Fruit fly (Drosophila melanogaster): ENCODE measurements around the gene Bmcp.

The Bmcp gene

DNA sequence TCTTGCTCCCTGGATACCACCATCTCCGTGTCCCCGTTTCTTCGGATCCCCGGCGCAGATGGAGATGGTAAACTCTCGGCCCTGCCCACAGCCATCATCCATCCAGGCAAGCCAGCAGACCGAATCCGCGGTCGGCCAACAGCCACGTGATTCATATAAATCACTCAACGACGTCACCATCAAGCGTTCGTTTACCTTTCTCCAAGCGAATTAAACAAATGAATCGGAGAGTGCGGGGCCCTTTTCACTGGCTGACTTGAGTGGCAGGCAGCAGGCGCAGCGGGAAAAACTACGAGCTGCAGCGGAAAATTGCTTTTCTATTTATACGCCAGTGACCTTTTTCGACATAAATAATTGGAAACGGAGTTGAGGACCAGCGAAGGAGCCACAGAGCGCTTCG lies 17.2 kb upstream of the Bmcp start:
- TF ChIP-seq vri (GFP tag; optimal IDR thresholded peaks at IDR 0.05): no peak
- TF ChIP-seq Lpt (GFP tag; optimal IDR thresholded peaks at IDR 0.05): peak; percentile 30
- TF ChIP-seq CG6163 (GFP tag; IDR thresholded peaks at IDR 0.05): no peak

DNA sequence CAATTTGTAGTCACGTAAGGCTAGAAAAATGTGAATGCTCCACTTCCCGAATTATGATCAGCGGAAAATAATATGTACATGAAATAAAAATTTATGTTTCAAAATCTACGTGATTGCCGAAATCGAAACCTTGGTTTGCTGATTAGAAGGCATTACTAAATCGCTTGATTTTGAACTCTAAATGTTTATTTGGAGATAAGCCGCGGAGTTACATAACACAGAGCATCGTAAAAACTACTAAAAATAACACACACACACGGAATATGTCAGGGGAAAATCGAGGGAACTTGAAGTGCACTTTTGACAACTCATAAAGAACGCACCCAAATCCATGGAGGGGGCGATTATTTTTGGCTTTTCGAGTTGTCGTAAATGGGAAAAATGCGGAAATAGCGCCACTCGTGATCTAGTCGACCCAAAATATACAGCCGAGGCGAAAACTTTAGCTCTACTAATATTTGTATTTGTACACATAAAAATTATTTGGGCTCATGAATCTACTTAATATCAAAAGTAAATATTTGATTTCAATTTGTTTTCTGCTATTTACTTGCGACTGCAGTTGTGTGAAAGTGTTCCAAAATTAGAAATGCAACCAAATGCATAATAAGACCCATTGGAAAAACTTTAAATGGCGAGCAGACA lies 15.7 kb upstream of the Bmcp start:
- TF ChIP-seq CG6163 (GFP tag; IDR thresholded peaks at IDR 0.05) (no peak), CG10669 (GFP tag; optimal IDR thresholded peaks at IDR 0.05) (no peak), Lpt (GFP tag; optimal IDR thresholded peaks at IDR 0.05) (no peak), CG6276 (GFP tag; optimal IDR thresholded peaks at IDR 0.05) (no peak), Blimp-1 (GFP tag; optimal IDR thresholded peaks at IDR 0.05) (no peak), CG8119 (GFP tag; IDR thresholded peaks at IDR 0.05) (no peak), Eip93F (GFP tag; optimal IDR thresholded peaks at IDR 0.05) (no peak), CG4318 (GFP tag; optimal IDR thresholded peaks at IDR 0.05) (no peak), dsx (GFP tag; optimal IDR thresholded peaks at IDR 0.05; ENCODE audit: poor library complexity, severe bottlenecking) (no peak), CG6854 (GFP tag; optimal IDR thresholded peaks at IDR 0.05) (no peak), pdm3 (GFP tag; optimal IDR thresholded peaks at IDR 0.05) (no peak), Eip78C (GFP tag) (no peak), Hr38 (GFP tag; optimal IDR thresholded peaks at IDR 0.05) (no peak), acj6 (GFP tag; optimal IDR thresholded peaks at IDR 0.05) (no peak)

DNA sequence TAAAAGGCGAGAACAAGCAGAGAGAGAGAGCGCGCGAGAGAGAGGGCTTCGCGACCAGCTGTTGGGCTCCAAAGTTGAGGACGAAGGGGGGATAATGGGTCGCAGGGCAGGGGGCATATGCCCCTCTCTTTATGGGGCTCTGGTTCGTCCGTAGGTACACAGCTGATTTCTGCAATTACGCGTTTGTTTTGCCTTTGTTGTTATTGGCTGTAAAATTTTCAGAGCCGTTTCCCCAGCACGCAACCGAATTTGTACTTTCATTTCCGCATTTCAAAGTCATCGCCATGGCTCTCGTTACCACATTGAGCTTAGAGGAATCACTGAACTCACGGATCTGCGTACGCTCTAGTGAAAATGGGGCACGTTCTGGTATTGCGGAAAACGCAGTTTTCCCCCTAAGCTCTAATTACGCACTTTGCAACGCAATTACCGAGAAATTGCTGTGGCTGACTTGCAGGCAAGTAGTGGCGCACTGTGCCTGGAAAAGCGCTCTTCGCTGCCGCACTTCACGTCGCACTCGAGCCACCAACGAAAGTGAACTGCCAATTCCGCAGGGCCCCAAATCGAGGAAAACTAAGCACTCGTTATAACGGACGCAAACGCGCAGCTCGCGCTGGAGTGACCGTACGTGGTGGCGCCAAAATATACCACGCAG lies 12.6 kb upstream of the Bmcp start, which contains the start of gene CG11658:
TSS of gene CG11658 (minus strand) at position 576 of the 655 bp plus-strand sequence.
- TF ChIP-seq Met (GFP tag; optimal IDR thresholded peaks at IDR 0.05) (no peak), lz (GFP tag; optimal IDR thresholded peaks at IDR 0.05) (no peak), pdm3 (GFP tag; optimal IDR thresholded peaks at IDR 0.05) (no peak), Blimp-1 (GFP tag; optimal IDR thresholded peaks at IDR 0.05) (no peak), salr (GFP tag; optimal IDR thresholded peaks at IDR 0.05) (peak in 1 of 2 experiments; percentile 4), esn (GFP tag; optimal IDR thresholded peaks at IDR 0.05) (no peak), CG11762 (GFP tag; optimal IDR thresholded peaks at IDR 0.05; ENCODE audit: insufficient read depth) (no peak), CG6163 (GFP tag; IDR thresholded peaks at IDR 0.05) (peak; percentile 77), Hr4 (GFP tag; optimal IDR thresholded peaks at IDR 0.05) (no peak), topi (GFP tag; optimal IDR thresholded peaks at IDR 0.05) (no peak), Eip78C (GFP tag) (peak; percentile 40), Smox (GFP tag; optimal IDR thresholded peaks at IDR 0.05) (no peak), fd85E (GFP tag; optimal IDR thresholded peaks at IDR 0.05) (peak; percentile 6), spab (GFP tag; optimal IDR thresholded peaks at IDR 0.05) (no peak), CG3032 (tag; optimal IDR thresholded peaks at IDR 0.05) (no peak), achi (GFP tag; optimal IDR thresholded peaks at IDR 0.05) (no peak), CG8319 (GFP tag; optimal IDR thresholded peaks at IDR 0.05) (no peak), OdsH (GFP tag; optimal IDR thresholded peaks at IDR 0.05) (no peak), Eip75B (GFP tag; optimal IDR thresholded peaks at IDR 0.05) (no peak), fkh (GFP tag; optimal IDR thresholded peaks at IDR 0.05) (peak; percentile 39), CG6792 (GFP tag; optimal IDR thresholded peaks at IDR 0.05) (no peak), CG9139 (GFP tag; optimal IDR thresholded peaks at IDR 0.05) (peak; percentile 33), Hr38 (GFP tag; optimal IDR thresholded peaks at IDR 0.05) (no peak), fd59A (GFP tag; optimal IDR thresholded peaks at IDR 0.05) (no peak), Sox102F (GFP tag; optimal IDR thresholded peaks at IDR 0.05) (no peak), Ets96B (tag; optimal IDR thresholded peaks at IDR 0.05) (peak; percentile 39), Ets21C (GFP tag; optimal IDR thresholded peaks at IDR 0.05) (no peak), CG16779 (tag; optimal IDR thresholded peaks at IDR 0.05) (peak; percentile 57), eg (GFP tag; IDR thresholded peaks at IDR 0.05) (peak; percentile 68; the same call in 2 of the 3 replicates), CG34406 (GFP tag; optimal IDR thresholded peaks at IDR 0.05) (no peak), Sox14 (GFP tag; optimal IDR thresholded peaks at IDR 0.05) (no peak), CG6854 (GFP tag; optimal IDR thresholded peaks at IDR 0.05) (peak; percentile 26), Lpt (GFP tag; optimal IDR thresholded peaks at IDR 0.05) (peak; percentile 42), ss (GFP tag; optimal IDR thresholded peaks at IDR 0.05) (peak; percentile 64 to 85), CG6276 (GFP tag; optimal IDR thresholded peaks at IDR 0.05) (peak; percentile 12), CG8632 (GFP tag; optimal IDR thresholded peaks at IDR 0.05) (no peak), acj6 (GFP tag; optimal IDR thresholded peaks at IDR 0.05) (no peak), CG11294 (GFP tag; IDR thresholded peaks at IDR 0.05) (no peak), CG10631 (GFP tag; optimal IDR thresholded peaks at IDR 0.05) (no peak), CG10669 (GFP tag; optimal IDR thresholded peaks at IDR 0.05) (no peak)
